Fruit fly (Drosophila melanogaster) whole organism, embryonic: Measurements from ENCODE around the gene CG16798.
A peak's percentile ranks its signal among the peaks of the same experiment; 100 is the strongest.

Experiments
- CG10543 ChIP-seq: fragments of 200-800 bp; sonication (Bioruptor generic); optimal IDR thresholded peaks from 3 replicates; lab custom pipeline; 2017; ENCODE audit warnings: missing biosample characterization, mild to moderate bottlenecking, missing genetic modification characterization, moderate library complexity
- CG10959 ChIP-seq: fragments of 200-800 bp; sonication (Bioruptor generic); IDR thresholded peaks from 2 replicates; pipeline ENCODE4 v1.3.6; 2022; ENCODE audit warnings: missing biosample characterization, missing genetic modification characterization
- CG11093 ChIP-seq: fragments of 200-800 bp; sonication (Bioruptor generic); IDR thresholded peaks from 3 replicates; pipeline ENCODE4 v1.3.6; 2022; ENCODE audit warnings: missing biosample characterization, missing genetic modification characterization
- CG11456 ChIP-seq: fragments of 200-800 bp; sonication (Bioruptor generic); IDR thresholded peaks from 3 replicates; pipeline ENCODE4 v1.3.6; 2022; ENCODE audit warnings: missing biosample characterization, missing genetic modification characterization
- CG12155 ChIP-seq: fragments of 200-800 bp; sonication (Bioruptor generic); optimal IDR thresholded peaks from 3 replicates; lab custom pipeline; 2016; ENCODE audit warnings: missing biosample characterization, missing genetic modification characterization
- CG13424 ChIP-seq: fragments of 200-800 bp; sonication (Bioruptor generic); optimal IDR thresholded peaks from 2 replicates; lab custom pipeline; 2019; ENCODE audit warnings: missing biosample characterization, mild to moderate bottlenecking, missing genetic modification characterization, moderate library complexity
- CG14014 ChIP-seq: fragments of 200-800 bp; sonication (Bioruptor generic); IDR thresholded peaks from 2 replicates; pipeline ENCODE4 v1.3.6; 2022; ENCODE audit warnings: missing biosample characterization, missing genetic modification characterization
- CG15011 ChIP-seq: fragments of 200-800 bp; sonication (Bioruptor generic); optimal IDR thresholded peaks from 3 replicates; lab custom pipeline; 2018; ENCODE audit warnings: missing biosample characterization, mild to moderate bottlenecking, missing genetic modification characterization
- CG1832 ChIP-seq: fragments of 200-800 bp; sonication (Bioruptor generic); optimal IDR thresholded peaks from 2 replicates; lab custom pipeline; 2017; ENCODE audit warnings: missing biosample characterization, mild to moderate bottlenecking, missing genetic modification characterization, inconsistent platforms
- CG2120 ChIP-seq: fragments of 200-800 bp; sonication (Bioruptor generic); optimal IDR thresholded peaks from 3 replicates; lab custom pipeline; 2016; ENCODE audit warnings: missing biosample characterization, missing genetic modification characterization
- CG30403 ChIP-seq: fragments of 200-800 bp; sonication (Bioruptor generic); optimal IDR thresholded peaks from 3 replicates; lab custom pipeline; 2016; ENCODE audit warnings: missing biosample characterization, missing genetic modification characterization
- CG3281 ChIP-seq: fragments of 200-800 bp; sonication (Bioruptor generic); optimal IDR thresholded peaks from 3 replicates; lab custom pipeline; 2017; ENCODE audit warnings: missing biosample characterization, mild to moderate bottlenecking, missing genetic modification characterization
- CG4282 ChIP-seq: fragments of 200-800 bp; sonication (Bioruptor generic); optimal IDR thresholded peaks from 2 replicates; lab custom pipeline; 2016; ENCODE audit warnings: missing biosample characterization, missing genetic modification characterization
- CG4730 ChIP-seq: fragments of 200-800 bp; sonication (Bioruptor generic); IDR thresholded peaks from 2 replicates; pipeline ENCODE4 v1.3.6; 2022; ENCODE audit warnings: missing biosample characterization, missing genetic modification characterization
- CG6791 ChIP-seq: fragments of 200-800 bp; sonication (Bioruptor generic); IDR thresholded peaks from 3 replicates; pipeline ENCODE4 v1.3.6; 2022; ENCODE audit warnings: missing biosample characterization, missing genetic modification characterization; ENCODE audit not compliant: partially characterized antibody
- CG8359 ChIP-seq: fragments of 200-800 bp; sonication (Bioruptor generic); optimal IDR thresholded peaks from 2 replicates; lab custom pipeline; 2017; ENCODE audit warnings: missing biosample characterization, mild to moderate bottlenecking, missing genetic modification characterization, borderline replicate concordance
- Jarid2 ChIP-seq: fragments of 200-800 bp; sonication (Bioruptor generic); optimal IDR thresholded peaks from 3 replicates; lab custom pipeline; 2017; ENCODE audit warnings: mild to moderate bottlenecking, missing biosample characterization, missing genetic modification reagents, missing genetic modification characterization
- Med ChIP-seq: fragments of 200-800 bp; sonication (Bioruptor generic); peaks from one replicate; lab custom pipeline; 2016; ENCODE audit warnings: missing biosample characterization, missing genetic modification characterization, mild to moderate bottlenecking, inconsistent platforms, moderate library complexity
- NC2β ChIP-seq: fragments of 200-800 bp; sonication (Bioruptor generic); optimal IDR thresholded peaks from 2 replicates; lab custom pipeline; 2016; ENCODE audit warnings: missing biosample characterization, missing genetic modification characterization
- Nf-YA ChIP-seq: fragments of 200-800 bp; sonication (Bioruptor generic); IDR thresholded peaks from 2 replicates; pipeline ENCODE4 v1.3.6; 2022; ENCODE audit warnings: missing biosample characterization, missing genetic modification characterization
- Optix ChIP-seq: fragments of 200-800 bp; sonication (Bioruptor generic); IDR thresholded peaks from 3 replicates; pipeline ENCODE4 v1.3.6; 2022; ENCODE audit warnings: missing biosample characterization, missing genetic modification characterization
- PHDP ChIP-seq: fragments of 200-800 bp; sonication (Bioruptor generic); optimal IDR thresholded peaks from 3 replicates; lab custom pipeline; 2018; ENCODE audit warnings: missing biosample characterization, mild to moderate bottlenecking, missing genetic modification characterization, moderate library complexity
- Spps ChIP-seq: fragments of 200-800 bp; sonication (Bioruptor generic); optimal IDR thresholded peaks from 2 replicates; lab custom pipeline; 2018; ENCODE audit warnings: missing biosample characterization, mild to moderate bottlenecking, missing genetic modification characterization
- Trl ChIP-seq, 3 experiments: fragments of >200 bp in 2 of 3; fragments of 200-800 bp in 1 of 3; sonication (Bioruptor generic) in 1 of 3; optimal IDR thresholded peaks; 2 replicates in 1 of 3; 3 replicates in 2 of 3; lab custom pipeline; 2016 to 2017; ENCODE audit warnings: missing biosample characterization in 1 of 3, missing genetic modification characterization in 1 of 3
- az2 ChIP-seq: fragments of 200-800 bp; sonication (Bioruptor generic); optimal IDR thresholded peaks from 3 replicates; lab custom pipeline; 2016; ENCODE audit warnings: missing biosample characterization, missing genetic modification characterization
- bab2 ChIP-seq: fragments of 200-800 bp; sonication (Bioruptor generic); optimal IDR thresholded peaks from 2 replicates; lab custom pipeline; 2016; ENCODE audit warnings: missing biosample characterization, missing genetic modification characterization
- bsh ChIP-seq, 2 experiments: fragments of 200-800 bp; sonication (Bioruptor generic); optimal IDR thresholded peaks; 2 replicates each; lab custom pipeline; 2017 to 2018; ENCODE audit warnings: mild to moderate bottlenecking in 2 of 2, missing biosample characterization in 2 of 2, missing genetic modification characterization in 2 of 2, moderate library complexity in 1 of 2
- btn ChIP-seq: fragments of 200-800 bp; sonication (Bioruptor generic); optimal IDR thresholded peaks from 2 replicates; lab custom pipeline; 2016; ENCODE audit warnings: missing biosample characterization, missing genetic modification characterization
- cas ChIP-seq: fragments of 200-800 bp; sonication (Bioruptor generic); IDR thresholded peaks from 2 replicates; pipeline ENCODE4 v1.3.6; 2022; ENCODE audit warnings: missing biosample characterization, missing genetic modification characterization
- da ChIP-seq: fragments of 200-800 bp; sonication (Bioruptor generic); optimal IDR thresholded peaks from 2 replicates; lab custom pipeline; 2016; ENCODE audit warnings: missing biosample characterization, missing genetic modification characterization
- ewg ChIP-seq: fragments of 200-800 bp; sonication (Bioruptor generic); optimal IDR thresholded peaks from 3 replicates; lab custom pipeline; 2017; ENCODE audit warnings: mild to moderate bottlenecking, missing biosample characterization, missing genetic modification reagents, missing genetic modification characterization
- fd3F ChIP-seq: fragments of 200-800 bp; sonication (Bioruptor generic); optimal IDR thresholded peaks from 2 replicates; lab custom pipeline; 2018; ENCODE audit warnings: missing biosample characterization, mild to moderate bottlenecking, missing genetic modification characterization, moderate library complexity
- grau ChIP-seq: fragments of 200-800 bp; optimal IDR thresholded peaks from 3 replicates; lab custom pipeline; 2019; ENCODE audit warnings: missing biosample characterization, mild to moderate bottlenecking, missing genetic modification characterization, moderate library complexity
- grn ChIP-seq: fragments of 200-800 bp; sonication (Bioruptor generic); optimal IDR thresholded peaks from 3 replicates; lab custom pipeline; 2017; ENCODE audit warnings: missing biosample characterization, missing genetic modification characterization
- ham ChIP-seq: fragments of 200-800 bp; sonication (Bioruptor generic); IDR thresholded peaks from 2 replicates; pipeline ENCODE4 v1.3.6; 2022; ENCODE audit warnings: missing biosample characterization, missing genetic modification characterization
- insv ChIP-seq, 2 experiments: fragments of 200-800 bp; sonication (Bioruptor generic); optimal IDR thresholded peaks; 3 replicates each; lab custom pipeline; 2016 to 2018; ENCODE audit warnings: missing biosample characterization in 2 of 2, missing genetic modification characterization in 2 of 2
- mam ChIP-seq: fragments of 200-800 bp; sonication (Bioruptor generic); optimal IDR thresholded peaks from 3 replicates; lab custom pipeline; 2016; ENCODE audit warnings: missing biosample characterization, missing genetic modification characterization
- org-1 ChIP-seq: fragments of 200-800 bp; sonication (Bioruptor generic); optimal IDR thresholded peaks from 2 replicates; lab custom pipeline; 2017; ENCODE audit warnings: missing biosample characterization, missing genetic modification characterization
- pb ChIP-seq: fragments of 200-800 bp; sonication (Bioruptor generic); optimal IDR thresholded peaks from 3 replicates; lab custom pipeline; 2016; ENCODE audit warnings: missing biosample characterization, missing genetic modification characterization
- pfk ChIP-seq: fragments of 200-800 bp; sonication (Bioruptor generic); optimal IDR thresholded peaks from 2 replicates; lab custom pipeline; 2018; ENCODE audit warnings: missing biosample characterization, mild to moderate bottlenecking, missing genetic modification characterization, moderate library complexity
- pnt ChIP-seq: fragments of 200-800 bp; sonication (Bioruptor generic); optimal IDR thresholded peaks from 3 replicates; lab custom pipeline; 2016; ENCODE audit warnings: missing biosample characterization, missing genetic modification characterization
- prd ChIP-seq, 3 experiments: fragments of >200 bp in 2 of 3; fragments of 200-800 bp in 1 of 3; sonication (Bioruptor generic) in 1 of 3; optimal IDR thresholded peaks in 2 of 3; IDR thresholded peaks in 1 of 3; 2 replicates in 2 of 3; 3 replicates in 1 of 3; pipeline versions ENCODE4 v1.3.6 to Lab custom; 2017 to 2022; ENCODE audit warnings: missing biosample characterization in 1 of 3, missing genetic modification characterization in 1 of 3
- psq ChIP-seq: fragments of 200-800 bp; sonication (Bioruptor generic); optimal IDR thresholded peaks from 2 replicates; lab custom pipeline; 2017; ENCODE audit warnings: missing biosample characterization, missing genetic modification characterization
- row ChIP-seq: fragments of 200-800 bp; sonication (Bioruptor generic); IDR thresholded peaks from 3 replicates; pipeline ENCODE4 v1.3.6; 2022; ENCODE audit warnings: missing biosample characterization, missing genetic modification characterization
- sens ChIP-seq: fragments of 200-800 bp; sonication (Bioruptor generic); peaks from one replicate; lab custom pipeline; 2016; ENCODE audit warnings: missing biosample characterization, missing genetic modification characterization
- slbo ChIP-seq: fragments of 200-800 bp; sonication (Bioruptor generic); IDR thresholded peaks from 2 replicates; pipeline ENCODE4 v1.3.6; 2022; ENCODE audit warnings: missing biosample characterization, missing genetic modification characterization
- sr ChIP-seq: fragments of 200-800 bp; sonication (Bioruptor generic); IDR thresholded peaks from 3 replicates; pipeline ENCODE4 v1.3.6; 2022; ENCODE audit warnings: missing biosample characterization, missing genetic modification characterization
- unc-4 ChIP-seq: fragments of 200-800 bp; sonication (Bioruptor generic); IDR thresholded peaks from 2 replicates; pipeline ENCODE4 v1.3.6; 2022; ENCODE audit warnings: missing biosample characterization, missing genetic modification characterization; ENCODE audit not compliant: partially characterized antibody
- yki ChIP-seq: fragments of >200 bp; optimal IDR thresholded peaks from 3 replicates; lab custom pipeline; 2018

The CG16798 gene

dm6 chr2L:20417597-20418286, 35.6 kb upstream of the CG16798 start:
- no peak for TF ChIP-seq CG6791 (GFP tag; lab: Robert Waterston, UW)
- no peak for TF ChIP-seq Optix
- TF ChIP-seq row (GFP tag; lab: Robert Waterston, UW), result peak; percentile 75
- peak; percentile 31 for TF ChIP-seq CG13424 (tag; lab: Kevin White, UChicago)
- peak; percentile 14 for TF ChIP-seq CG1832 (GFP tag; lab: Kevin White, UChicago)
- no peak for TF ChIP-seq ham (GFP tag; lab: Robert Waterston, UW)
- TF ChIP-seq ewg (GFP tag; lab: Kevin White, UChicago), result no peak
- TF ChIP-seq grn (GFP tag; lab: Kevin White, UChicago), result peak; percentile 32
- no peak for TF ChIP-seq pfk (GFP tag; lab: Kevin White, UChicago)
- no peak for TF ChIP-seq da
- no peak for TF ChIP-seq unc-4 (GFP tag; lab: Robert Waterston, UW)
- peak; percentile 57 for TF ChIP-seq CG10543
- TF ChIP-seq PHDP (tag; lab: Kevin White, UChicago), result peak; percentile 3
- peak; percentile 6 for TF ChIP-seq bab2 (GFP tag; lab: Kevin White, UChicago)
- TF ChIP-seq CG2120 (GFP tag; lab: Kevin White, UChicago), result peak; percentile 59
- TF ChIP-seq CG30403, result peak; percentile 33
- no peak for TF ChIP-seq fd3F (GFP tag; lab: Kevin White, UChicago)
- peak; percentile 95 for TF ChIP-seq grau
- TF ChIP-seq yki (lab: Kevin White, UChicago), result no peak
- peak; percentile 52; the same call in 1 of the 2 replicates for TF ChIP-seq slbo
- TF ChIP-seq CG14014, result peak; percentile 59
- no peak for TF ChIP-seq CG8359
- TF ChIP-seq Nf-YA, result no peak
- TF ChIP-seq CG10959 (GFP tag; lab: Robert Waterston, UW), result no peak
- no peak for TF ChIP-seq insv (GFP tag; optimal IDR thresholded peaks at IDR 0.05; lab: Kevin White, UChicago)
- peak; percentile 62; the same call in 2 of the 3 replicates for TF ChIP-seq CG11456 (GFP tag; lab: Robert Waterston, UW)
- peak in 1 of 2 experiments; percentile 70 for TF ChIP-seq Trl (optimal IDR thresholded peaks at IDR 0.05; lab: Kevin White, UChicago)
- TF ChIP-seq Trl (GFP tag; optimal IDR thresholded peaks at IDR 0.05; lab: Kevin White, UChicago), result no peak
- no peak for TF ChIP-seq Jarid2 (GFP tag; lab: Kevin White, UChicago)
- no peak for TF ChIP-seq pnt (GFP tag; lab: Kevin White, UChicago)
- TF ChIP-seq CG15011 (GFP tag; lab: Kevin White, UChicago), result no peak
- peak; percentile 5 for TF ChIP-seq psq
- TF ChIP-seq CG3281 (GFP tag; lab: Kevin White, UChicago), result peak; percentile 27
- 0 out of 2 replicates have a peak, but pooled peaks have one; percentile 26 for TF ChIP-seq CG4730 (GFP tag; lab: Robert Waterston, UW)
- no peak for TF ChIP-seq btn
- peak; percentile 60; the same call in 2 of the 3 replicates for TF ChIP-seq sr (GFP tag; lab: Robert Waterston, UW)
- TF ChIP-seq CG12155 (GFP tag; lab: Kevin White, UChicago), result peak; percentile 3
- TF ChIP-seq NC2β (GFP tag; lab: Kevin White, UChicago), result no peak
- TF ChIP-seq Med (GFP tag; lab: Kevin White, UChicago), result peak; percentile 82
- TF ChIP-seq pb (GFP tag; lab: Kevin White, UChicago), result no peak
- TF ChIP-seq cas, result no peak
- TF ChIP-seq bsh (GFP tag; optimal IDR thresholded peaks at IDR 0.05; lab: Kevin White, UChicago), result peak in 1 of 2 experiments; percentile 2
- TF ChIP-seq mam (GFP tag; lab: Kevin White, UChicago), result peak; percentile 13
- no peak for TF ChIP-seq org-1 (GFP tag; lab: Kevin White, UChicago)
- TF ChIP-seq sens (GFP tag; lab: Kevin White, UChicago), result peak; percentile 78
- TF ChIP-seq Spps (tag; lab: Kevin White, UChicago), result no peak
- TF ChIP-seq CG4282 (GFP tag; lab: Kevin White, UChicago), result no peak
- 0 out of 3 replicates have a peak, but pooled peaks have one; percentile 12 for TF ChIP-seq CG11093 (GFP tag; lab: Robert Waterston, UW)
- TF ChIP-seq prd (optimal IDR thresholded peaks at IDR 0.05; lab: Kevin White, UChicago), result no peak
- peak; percentile 29; the same call in 1 of the 3 replicates for TF ChIP-seq prd (GFP tag; IDR thresholded peaks at IDR 0.05; lab: Robert Waterston, UW)
- TF ChIP-seq az2 (GFP tag; lab: Kevin White, UChicago), result peak; percentile 13
